Worm (Caenorhabditis elegans): ENCODE data around the gene tgt-1.

Gene tgt-1

ce11 chrIV:11950270-11950669, 9.3 kb downstream of the tgt-1 start, which contains the start of gene tbx-36:
Gene tbx-36, plus strand, starts transcription at chrIV:11950570.
- TF ChIP-seq peb-1 (tag; optimal IDR thresholded peaks at IDR 0.05) (no peak), sem-4 (tag; optimal IDR thresholded peaks at IDR 0.05) (no peak), egl-27 (tag; optimal IDR thresholded peaks at IDR 0.05) (no peak), sma-3 (GFP tag; optimal IDR thresholded peaks at IDR 0.05) (no peak), snpc-4 (tag; optimal IDR thresholded peaks at IDR 0.05) (no peak), Y55F3AM.14 (GFP tag; optimal IDR thresholded peaks at IDR 0.05) (no peak), crh-2 (tag; optimal IDR thresholded peaks at IDR 0.05) (no peak), nhr-12 (tag; optimal IDR thresholded peaks at IDR 0.05) (no peak), dmd-4 (tag; optimal IDR thresholded peaks at IDR 0.05) (no peak), nhr-10 (tag; optimal IDR thresholded peaks at IDR 0.05) (no peak), ceh-82 (tag; optimal IDR thresholded peaks at IDR 0.05) (no peak), sma-9 (GFP tag; optimal IDR thresholded peaks at IDR 0.05) (no peak), sma-9 (tag; optimal IDR thresholded peaks at IDR 0.05) (no peak), elt-1 (tag; optimal IDR thresholded peaks at IDR 0.05) (no peak), nhr-25 (tag; optimal IDR thresholded peaks at IDR 0.05) (no peak), lin-39 (tag; optimal IDR thresholded peaks at IDR 0.05) (no peak), blmp-1 (tag; optimal IDR thresholded peaks at IDR 0.05; ENCODE audit: insufficient read depth) (no peak), lin-13 (GFP tag; optimal IDR thresholded peaks at IDR 0.05) (no peak)

ce11 chrIV:11949717-11950116, 9.9 kb downstream of the tgt-1 start, which contains the start of gene hdl-1:
Gene hdl-1, minus strand, starts transcription at chrIV:11949817.
- TF ChIP-seq lsy-2 (tag; optimal IDR thresholded peaks at IDR 0.05) = no peak
- TF ChIP-seq nhr-23 (tag; optimal IDR thresholded peaks at IDR 0.05) = no peak
- no peak for TF ChIP-seq mdl-1 (tag; optimal IDR thresholded peaks at IDR 0.05)
- TF ChIP-seq mbf-1 (tag; optimal IDR thresholded peaks at IDR 0.05) = no peak
- TF ChIP-seq snpc-4 (tag; optimal IDR thresholded peaks at IDR 0.05) = no peak
- no peak for TF ChIP-seq ceh-16 (tag; optimal IDR thresholded peaks at IDR 0.05)
- TF ChIP-seq zag-1 (tag; optimal IDR thresholded peaks at IDR 0.05) = no peak
- no peak for TF ChIP-seq ama-1 (optimal IDR thresholded peaks at IDR 0.05)
- no peak for TF ChIP-seq nhr-11 (tag; optimal IDR thresholded peaks at IDR 0.05)

ce11 chrIV:11945621-11946020, 14.0 kb downstream of the tgt-1 start, which contains the start of gene ZK829.3:
Gene ZK829.3, minus strand, starts transcription at chrIV:11945721.
- TF ChIP-seq nhr-237 (tag; optimal IDR thresholded peaks at IDR 0.05) (no peak), nhr-11 (tag; optimal IDR thresholded peaks at IDR 0.05) (no peak), Y55F3AM.14 (GFP tag; optimal IDR thresholded peaks at IDR 0.05) (no peak)

ce11 chrIV:11942313-11942712, 17.3 kb downstream of the tgt-1 start, which contains the start of gene ZK829.1:
Gene ZK829.1, minus strand, starts transcription at chrIV:11942413.
- TF ChIP-seq nhr-11 (tag; optimal IDR thresholded peaks at IDR 0.05) (no peak), lin-11 (tag; optimal IDR thresholded peaks at IDR 0.05) (no peak), Y55F3AM.14 (GFP tag; optimal IDR thresholded peaks at IDR 0.05) (no peak), nhr-21 (tag; optimal IDR thresholded peaks at IDR 0.05) (no peak), zag-1 (tag; optimal IDR thresholded peaks at IDR 0.05) (no peak), mab-5 (tag; optimal IDR thresholded peaks at IDR 0.05) (no peak), elt-3 (tag; optimal IDR thresholded peaks at IDR 0.05) (no peak), mbf-1 (tag; optimal IDR thresholded peaks at IDR 0.05) (no peak), sem-4 (tag; optimal IDR thresholded peaks at IDR 0.05) (no peak), lin-13 (GFP tag; optimal IDR thresholded peaks at IDR 0.05) (no peak), fos-1 (tag; optimal IDR thresholded peaks at IDR 0.05) (no peak), snpc-4 (tag; optimal IDR thresholded peaks at IDR 0.05) (no peak), nhr-237 (tag; optimal IDR thresholded peaks at IDR 0.05) (no peak), lsy-2 (tag; optimal IDR thresholded peaks at IDR 0.05) (no peak), nhr-12 (tag; optimal IDR thresholded peaks at IDR 0.05) (no peak), egl-27 (tag; optimal IDR thresholded peaks at IDR 0.05) (no peak), crh-2 (tag; optimal IDR thresholded peaks at IDR 0.05) (no peak)

- peak; percentile 68 for TF ChIP-seq sma-9 (GFP tag; optimal IDR thresholded peaks at IDR 0.05)
- no peak for TF ChIP-seq sma-9 (tag; optimal IDR thresholded peaks at IDR 0.05)
- TF ChIP-seq nhr-11 (tag; optimal IDR thresholded peaks at IDR 0.05) = no peak
Observed at ce11 chrIV:11938554-11938953, 21.1 kb downstream of the tgt-1 start.

- peak; percentile 59 for TF ChIP-seq blmp-1 (tag; optimal IDR thresholded peaks at IDR 0.05; ENCODE audit: insufficient read depth)
- TF ChIP-seq crh-2 (tag; optimal IDR thresholded peaks at IDR 0.05) = no peak
Observed at ce11 chrIV:11937087-11937486, 22.5 kb downstream of the tgt-1 start, which contains the start of gene slc-5A12. Gene slc-5A12, plus strand, starts transcription at chrIV:11937419.
